Worm (Caenorhabditis elegans): ENCODE data around the gene scd-2.
A peak's percentile ranks its signal among the peaks of the same experiment; 100 is the strongest.

Gene scd-2

ce11 chrV:6655174-6655573, 22.1 kb downstream of the scd-2 start, which contains the start of gene syx-18:
syx-18 (minus strand) TSS chrV:6655449.
- TF ChIP-seq ref-1 (GFP tag; conservative IDR thresholded peaks at IDR 0.05) = no peak
- no peak for TF ChIP-seq klf-2 (GFP tag; conservative IDR thresholded peaks at IDR 0.05)
- no peak for TF ChIP-seq ztf-29 (GFP tag; IDR thresholded peaks at IDR 0.05)
- TF ChIP-seq cog-1 (tag; optimal IDR thresholded peaks at IDR 0.05) = no peak
- no peak for TF ChIP-seq flt-1 (GFP tag; IDR thresholded peaks at IDR 0.05)
- TF ChIP-seq T22C8.4 (GFP tag; IDR thresholded peaks at IDR 0.05) = no peak

- TF ChIP-seq flt-1 (GFP tag; IDR thresholded peaks at IDR 0.05) = no peak
- TF ChIP-seq T22C8.4 (GFP tag; IDR thresholded peaks at IDR 0.05) = peak; percentile 89
- no peak for TF ChIP-seq ztf-29 (GFP tag; IDR thresholded peaks at IDR 0.05)
- no peak for TF ChIP-seq klf-2 (GFP tag; conservative IDR thresholded peaks at IDR 0.05)
- TF ChIP-seq tab-1 (GFP tag; IDR thresholded peaks at IDR 0.05) = no peak
- TF ChIP-seq med-1 (GFP tag; optimal IDR thresholded peaks at IDR 0.05; ENCODE audit: insufficient read depth) = no peak
- TF ChIP-seq ztf-23 (GFP tag; IDR thresholded peaks at IDR 0.05) = no peak
These were observed 23.6 kb downstream of the scd-2 start, which contains the start of gene snb-1 for ce11 chrV:6656451-6657115. snb-1 (minus strand) TSS chrV:6656501.

ce11 chrV:6657532-6658259, 24.7 kb downstream of the scd-2 start:
- TF ChIP-seq T22C8.4 (GFP tag; IDR thresholded peaks at IDR 0.05) = no peak
- no peak for TF ChIP-seq tab-1 (GFP tag; IDR thresholded peaks at IDR 0.05)
- no peak for TF ChIP-seq ref-1 (GFP tag; conservative IDR thresholded peaks at IDR 0.05)
- no peak for TF ChIP-seq med-1 (GFP tag; optimal IDR thresholded peaks at IDR 0.05; ENCODE audit: insufficient read depth)
- no peak for TF ChIP-seq klf-2 (GFP tag; conservative IDR thresholded peaks at IDR 0.05)
- no peak for TF ChIP-seq ztf-23 (GFP tag; IDR thresholded peaks at IDR 0.05)
- TF ChIP-seq flt-1 (GFP tag; IDR thresholded peaks at IDR 0.05) = no peak

- TF ChIP-seq ref-1 (GFP tag; conservative IDR thresholded peaks at IDR 0.05) = no peak
- no peak for TF ChIP-seq tab-1 (GFP tag; IDR thresholded peaks at IDR 0.05)
- no peak for TF ChIP-seq T22C8.4 (GFP tag; IDR thresholded peaks at IDR 0.05)
- no peak for TF ChIP-seq flt-1 (GFP tag; IDR thresholded peaks at IDR 0.05)
- TF ChIP-seq ztf-23 (GFP tag; IDR thresholded peaks at IDR 0.05) = no peak
- TF ChIP-seq cog-1 (tag; optimal IDR thresholded peaks at IDR 0.05) = no peak
- TF ChIP-seq med-1 (GFP tag; optimal IDR thresholded peaks at IDR 0.05; ENCODE audit: insufficient read depth) = no peak
- TF ChIP-seq klf-2 (GFP tag; conservative IDR thresholded peaks at IDR 0.05) = no peak
- no peak for TF ChIP-seq ztf-29 (GFP tag; IDR thresholded peaks at IDR 0.05)
These were observed 25.7 kb downstream of the scd-2 start for ce11 chrV:6658765-6659164.

- TF ChIP-seq med-1 (GFP tag; optimal IDR thresholded peaks at IDR 0.05; ENCODE audit: insufficient read depth) (no peak), tab-1 (GFP tag; IDR thresholded peaks at IDR 0.05) (no peak), ref-1 (GFP tag; conservative IDR thresholded peaks at IDR 0.05) (no peak), ztf-23 (GFP tag; IDR thresholded peaks at IDR 0.05) (no peak), klf-2 (GFP tag; conservative IDR thresholded peaks at IDR 0.05) (no peak), ztf-29 (GFP tag; IDR thresholded peaks at IDR 0.05) (no peak), flt-1 (GFP tag; IDR thresholded peaks at IDR 0.05) (no peak), T22C8.4 (GFP tag; IDR thresholded peaks at IDR 0.05) (no peak), cog-1 (tag; optimal IDR thresholded peaks at IDR 0.05) (no peak)
These were observed 26.5 kb downstream of the scd-2 start for ce11 chrV:6659533-6659932.

- TF ChIP-seq tab-1 (GFP tag; IDR thresholded peaks at IDR 0.05) (no peak), med-1 (GFP tag; optimal IDR thresholded peaks at IDR 0.05; ENCODE audit: insufficient read depth) (no peak), flt-1 (GFP tag; IDR thresholded peaks at IDR 0.05) (no peak), klf-2 (GFP tag; conservative IDR thresholded peaks at IDR 0.05) (no peak), cog-1 (tag; optimal IDR thresholded peaks at IDR 0.05) (no peak), ztf-23 (GFP tag; IDR thresholded peaks at IDR 0.05) (no peak), ref-1 (GFP tag; conservative IDR thresholded peaks at IDR 0.05) (no peak), T22C8.4 (GFP tag; IDR thresholded peaks at IDR 0.05) (no peak), ztf-29 (GFP tag; IDR thresholded peaks at IDR 0.05) (no peak)
These were observed 28.6 kb downstream of the scd-2 start for ce11 chrV:6661658-6662057.

ce11 chrV:6662505-6662904, 29.5 kb downstream of the scd-2 start:
- TF ChIP-seq klf-2 (GFP tag; conservative IDR thresholded peaks at IDR 0.05) (no peak), tab-1 (GFP tag; IDR thresholded peaks at IDR 0.05) (no peak), flt-1 (GFP tag; IDR thresholded peaks at IDR 0.05) (no peak), cog-1 (tag; optimal IDR thresholded peaks at IDR 0.05) (no peak), ztf-29 (GFP tag; IDR thresholded peaks at IDR 0.05) (no peak), ref-1 (GFP tag; conservative IDR thresholded peaks at IDR 0.05) (no peak), T22C8.4 (GFP tag; IDR thresholded peaks at IDR 0.05) (no peak), ztf-23 (GFP tag; IDR thresholded peaks at IDR 0.05) (no peak), med-1 (GFP tag; optimal IDR thresholded peaks at IDR 0.05; ENCODE audit: insufficient read depth) (no peak)

ce11 chrV:6665751-6666150, 32.7 kb downstream of the scd-2 start, which contains the start of gene pmp-5:
pmp-5 (minus strand) TSS chrV:6665813.
- TF ChIP-seq klf-2 (GFP tag; conservative IDR thresholded peaks at IDR 0.05) = no peak
- no peak for TF ChIP-seq med-1 (GFP tag; optimal IDR thresholded peaks at IDR 0.05; ENCODE audit: insufficient read depth)
- TF ChIP-seq ztf-23 (GFP tag; IDR thresholded peaks at IDR 0.05) = no peak
- no peak for TF ChIP-seq tab-1 (GFP tag; IDR thresholded peaks at IDR 0.05)
- no peak for TF ChIP-seq T22C8.4 (GFP tag; IDR thresholded peaks at IDR 0.05)
- TF ChIP-seq ref-1 (GFP tag; conservative IDR thresholded peaks at IDR 0.05) = no peak
- TF ChIP-seq cog-1 (tag; optimal IDR thresholded peaks at IDR 0.05) = no peak
- no peak for TF ChIP-seq ztf-29 (GFP tag; IDR thresholded peaks at IDR 0.05)
- no peak for TF ChIP-seq flt-1 (GFP tag; IDR thresholded peaks at IDR 0.05)

ce11 chrV:6666557-6666956, 33.5 kb downstream of the scd-2 start:
- TF ChIP-seq tab-1 (GFP tag; IDR thresholded peaks at IDR 0.05) = no peak
